Worm (Caenorhabditis elegans) whole organism, L1 larva: ENCODE results near the gene sdz-16.
A peak's percentile ranks its signal among the peaks of the same experiment; 100 is the strongest.

ENCODE experiments used
- C16A3.4 ChIP-seq: fragments of 150-350 bp; optimal IDR thresholded peaks from 2 replicates; lab custom pipeline; 2014; ENCODE audit warnings: missing biosample characterization, missing genetic modification characterization
- C34B4.2 ChIP-seq: sonication (generic microtip); optimal IDR thresholded peaks from 2 replicates; lab custom pipeline; 2017; ENCODE audit warnings: mild to moderate bottlenecking, missing genetic modification characterization, missing compliant biosample characterization
- F16B12.6 ChIP-seq: fragments of 150-350 bp; optimal IDR thresholded peaks from 2 replicates; lab custom pipeline; 2014; ENCODE audit warnings: missing biosample characterization, missing genetic modification characterization
- aha-1 ChIP-seq: fragments of 150-350 bp; optimal IDR thresholded peaks from 2 replicates; lab custom pipeline; 2014; ENCODE audit warnings: missing biosample characterization, missing genetic modification characterization
- ceh-82 ChIP-seq, 3 experiments: fragments of 150-350 bp in 1 of 3; sonication (generic microtip) in 2 of 3; optimal IDR thresholded peaks; 2 replicates each; lab custom pipeline; 2014 to 2017; ENCODE audit warnings: missing biosample characterization in 3 of 3, missing genetic modification characterization in 3 of 3
- elt-2 ChIP-seq: sonication (generic microtip); optimal IDR thresholded peaks from 2 replicates; lab custom pipeline; 2016; ENCODE audit warnings: missing genetic modification characterization, mild to moderate bottlenecking, inconsistent platforms, missing compliant biosample characterization, missing genetic modification reagents
- ets-5 ChIP-seq: fragments of 200-800 bp; sonication (Bioruptor generic); IDR thresholded peaks from 2 replicates; pipeline ENCODE4 v1.3.6; 2022; ENCODE audit warnings: missing genetic modification characterization, missing compliant biosample characterization
- fkh-10 ChIP-seq: sonication (generic microtip); optimal IDR thresholded peaks from 2 replicates; lab custom pipeline; 2017; ENCODE audit warnings: missing biosample characterization, missing genetic modification reagents, missing genetic modification characterization
- fos-1 ChIP-seq: fragments of 150-350 bp; optimal IDR thresholded peaks from 2 replicates; lab custom pipeline; 2014; ENCODE audit warnings: missing biosample characterization, missing genetic modification characterization
- grh-1 ChIP-seq: fragments of 200-800 bp; sonication (Bioruptor generic); IDR thresholded peaks from 2 replicates; pipeline ENCODE4 v1.3.6; 2022; ENCODE audit warnings: missing genetic modification reagents, missing genetic modification characterization, missing compliant biosample characterization
- hlh-17 ChIP-seq: fragments of 200-800 bp; sonication (Bioruptor generic); optimal IDR thresholded peaks from 2 replicates; lab custom pipeline; 2018; ENCODE audit warnings: missing genetic modification characterization, mild to moderate bottlenecking, missing compliant biosample characterization, moderate library complexity, borderline replicate concordance
- hlh-4 ChIP-seq: sonication (generic microtip); optimal IDR thresholded peaks from 2 replicates; lab custom pipeline; 2016; ENCODE audit warnings: mild to moderate bottlenecking, missing genetic modification characterization, missing compliant biosample characterization
- irx-1 ChIP-seq: sonication (generic microtip); optimal IDR thresholded peaks from 2 replicates; lab custom pipeline; 2016; ENCODE audit warnings: missing genetic modification characterization, missing compliant biosample characterization
- isw-1 ChIP-seq: fragments of 200-800 bp; sonication (Bioruptor generic); IDR thresholded peaks from 2 replicates; pipeline ENCODE4 v1.3.6; 2022; ENCODE audit warnings: missing genetic modification characterization, missing compliant biosample characterization
- lin-15B ChIP-seq: fragments of 150-350 bp; sonication (generic microtip); optimal IDR thresholded peaks from 3 replicates; lab custom pipeline; 2014; ENCODE audit warnings: missing biosample characterization, missing genetic modification characterization
- lin-35 ChIP-seq, 2 experiments: fragments of 150-350 bp; optimal IDR thresholded peaks; 2 replicates each; lab custom pipeline; 2014; ENCODE audit warnings: missing biosample characterization in 2 of 2, missing genetic modification characterization in 2 of 2, missing genetic modification reagents in 2 of 2
- lir-3 ChIP-seq: sonication (generic microtip); optimal IDR thresholded peaks from 2 replicates; lab custom pipeline; 2016; ENCODE audit warnings: mild to moderate bottlenecking, missing genetic modification characterization, moderate library complexity, missing compliant biosample characterization; ENCODE audit not compliant: poor library complexity
- mdl-1 ChIP-seq, 2 experiments: fragments of 150-350 bp; optimal IDR thresholded peaks; 2 replicates each; lab custom pipeline; 2014 to 2017; ENCODE audit warnings: missing biosample characterization in 2 of 2, missing genetic modification characterization in 2 of 2, inconsistent platforms in 1 of 2
- mep-1 ChIP-seq: fragments of 150-350 bp; optimal IDR thresholded peaks from 2 replicates; lab custom pipeline; 2014; ENCODE audit warnings: missing biosample characterization, missing genetic modification characterization
- nhr-28 ChIP-seq: fragments of 150-350 bp; optimal IDR thresholded peaks from 2 replicates; lab custom pipeline; 2014; ENCODE audit warnings: missing biosample characterization, missing genetic modification characterization
- nhr-71 ChIP-seq: sonication (generic microtip); optimal IDR thresholded peaks from 2 replicates; lab custom pipeline; 2016; ENCODE audit warnings: mild to moderate bottlenecking, missing genetic modification characterization, moderate library complexity, missing compliant biosample characterization
- nhr-77 ChIP-seq: fragments of 150-350 bp; optimal IDR thresholded peaks from 2 replicates; lab custom pipeline; 2014; ENCODE audit warnings: missing biosample characterization, missing genetic modification characterization
- nhr-84 ChIP-seq: sonication (generic microtip); optimal IDR thresholded peaks from 2 replicates; lab custom pipeline; 2017; ENCODE audit warnings: missing biosample characterization, missing genetic modification characterization
- nhr-90 ChIP-seq: sonication (generic microtip); optimal IDR thresholded peaks from 2 replicates; lab custom pipeline; 2016; ENCODE audit warnings: mild to moderate bottlenecking, missing genetic modification characterization, missing compliant biosample characterization; ENCODE audit not compliant: poor library complexity
- pag-3 ChIP-seq: sonication (generic microtip); optimal IDR thresholded peaks from 2 replicates; lab custom pipeline; 2017; ENCODE audit warnings: missing genetic modification characterization, mild to moderate bottlenecking, missing compliant biosample characterization, antibody characterized with exemption, borderline replicate concordance; ENCODE audit not compliant: insufficient read depth
- pqm-1 ChIP-seq: sonication (generic microtip); optimal IDR thresholded peaks from 3 replicates; lab custom pipeline; 2017; ENCODE audit warnings: missing biosample characterization, missing genetic modification characterization
- skn-1 ChIP-seq: fragments of 150-350 bp; optimal IDR thresholded peaks from 2 replicates; lab custom pipeline; 2014; ENCODE audit warnings: missing biosample characterization, missing genetic modification characterization
- snpc-4 ChIP-seq: fragments of 150-350 bp; optimal IDR thresholded peaks from 2 replicates; lab custom pipeline; 2014; ENCODE audit warnings: missing biosample characterization, missing genetic modification characterization
- snu-23 ChIP-seq: sonication (generic microtip); optimal IDR thresholded peaks from 2 replicates; lab custom pipeline; 2016; ENCODE audit warnings: missing genetic modification characterization, missing compliant biosample characterization
- sptf-1 ChIP-seq: fragments of 150-350 bp; optimal IDR thresholded peaks from 2 replicates; lab custom pipeline; 2014; ENCODE audit warnings: missing biosample characterization, missing genetic modification characterization
- sup-37 ChIP-seq: fragments of 200-800 bp; sonication (Bioruptor generic); optimal IDR thresholded peaks from 2 replicates; lab custom pipeline; 2018; ENCODE audit warnings: mild to moderate bottlenecking, missing genetic modification characterization, missing compliant biosample characterization
- tlp-1 ChIP-seq: fragments of 150-350 bp; optimal IDR thresholded peaks from 2 replicates; lab custom pipeline; 2014; ENCODE audit warnings: missing biosample characterization, missing genetic modification characterization
- unc-130 ChIP-seq: fragments of 150-350 bp; optimal IDR thresholded peaks from 2 replicates; lab custom pipeline; 2017; ENCODE audit warnings: missing biosample characterization, missing genetic modification characterization, inconsistent platforms
- zip-4 ChIP-seq: fragments of 200-800 bp; sonication (Bioruptor generic); optimal IDR thresholded peaks from 2 replicates; lab custom pipeline; 2018; ENCODE audit warnings: mild to moderate bottlenecking, missing genetic modification characterization, moderate library complexity, missing compliant biosample characterization
- ztf-4 ChIP-seq: fragments of 150-350 bp; optimal IDR thresholded peaks from 2 replicates; lab custom pipeline; 2014; ENCODE audit warnings: missing biosample characterization, missing genetic modification characterization

Gene sdz-16

ce11 chrV:17347602-17348001 lies 19.8 kb upstream of the sdz-16 start, which contains the start of gene skr-5:
skr-5 (plus strand) TSS chrV:17347902.
- TF ChIP-seq F16B12.6 (tag; lab: Kevin White, UChicago) (no peak), ztf-4 (tag; lab: Kevin White, UChicago) (no peak), lir-3 (no peak), hlh-4 (tag; lab: Kevin White, UChicago) (no peak), lin-15B (tag; lab: Kevin White, UChicago) (no peak), nhr-77 (tag; lab: Kevin White, UChicago) (no peak), unc-130 (tag; lab: Kevin White, UChicago) (no peak), sup-37 (GFP tag; lab: Kevin White, UChicago) (no peak), sptf-1 (no peak), mep-1 (tag; lab: Kevin White, UChicago) (no peak), isw-1 (no peak), C16A3.4 (tag; lab: Kevin White, UChicago) (no peak), lin-35 (GFP tag; optimal IDR thresholded peaks at IDR 0.05; lab: Kevin White, UChicago) (no peak), C34B4.2 (tag; lab: Kevin White, UChicago) (no peak), fos-1 (tag; lab: Kevin White, UChicago) (no peak), tlp-1 (tag; lab: Kevin White, UChicago) (no peak), nhr-28 (tag; lab: Kevin White, UChicago) (no peak)

- TF ChIP-seq nhr-71 (tag; lab: Kevin White, UChicago) (no peak), elt-2 (peak; percentile 31)
Measured at ce11 chrV:17344876-17345275, 17.1 kb upstream of the sdz-16 start, which contains the start of the genes fbxa-188 and fbxa-189. fbxa-188 (minus strand) TSS chrV:17344926. fbxa-189 (plus strand) TSS chrV:17345214.

- TF ChIP-seq pag-3 (tag; lab: Kevin White, UChicago): no peak
- peak; percentile 56 for TF ChIP-seq elt-2
Measured at ce11 chrV:17339349-17339748, 11.6 kb upstream of the sdz-16 start.

- TF ChIP-seq lir-3: no peak
- TF ChIP-seq nhr-90 (tag; lab: Kevin White, UChicago): no peak
- no peak for TF ChIP-seq pqm-1 (tag; lab: Kevin White, UChicago)
- no peak for TF ChIP-seq zip-4
- no peak for TF ChIP-seq ceh-82 (tag; optimal IDR thresholded peaks at IDR 0.05; lab: Kevin White, UChicago)
- TF ChIP-seq hlh-17: no peak
- no peak for TF ChIP-seq C34B4.2 (tag; lab: Kevin White, UChicago)
- no peak for TF ChIP-seq F16B12.6 (tag; lab: Kevin White, UChicago)
Measured at ce11 chrV:17331340-17331739, 3.6 kb upstream of the sdz-16 start, which contains the start of gene fbxa-185. fbxa-185 (plus strand) TSS chrV:17331640.

- TF ChIP-seq lin-35 (GFP tag; optimal IDR thresholded peaks at IDR 0.05; lab: Kevin White, UChicago): no peak
- no peak for TF ChIP-seq grh-1 (GFP tag; lab: Robert Waterston, UW)
- no peak for TF ChIP-seq nhr-71 (tag; lab: Kevin White, UChicago)
- no peak for TF ChIP-seq mdl-1 (tag; optimal IDR thresholded peaks at IDR 0.05; lab: Kevin White, UChicago)
- no peak for TF ChIP-seq elt-2
- TF ChIP-seq snu-23 (GFP tag; lab: Kevin White, UChicago): no peak
- TF ChIP-seq snpc-4: no peak
- TF ChIP-seq fkh-10: no peak
- TF ChIP-seq skn-1 (tag; lab: Kevin White, UChicago): no peak
- no peak for TF ChIP-seq hlh-17
- no peak for TF ChIP-seq nhr-84 (tag; lab: Kevin White, UChicago)
- no peak for TF ChIP-seq nhr-28 (tag; lab: Kevin White, UChicago)
- no peak for TF ChIP-seq ets-5
- no peak for TF ChIP-seq unc-130 (tag; lab: Kevin White, UChicago)
- TF ChIP-seq irx-1 (tag; lab: Kevin White, UChicago): no peak
- TF ChIP-seq sptf-1: no peak
- no peak for TF ChIP-seq mep-1 (tag; lab: Kevin White, UChicago)
- TF ChIP-seq aha-1 (tag; lab: Kevin White, UChicago): no peak
Measured at ce11 chrV:17328497-17328896, 730 bp upstream of the sdz-16 start, which contains the start of gene srg-44. srg-44 (plus strand) TSS chrV:17328797.
